Worm (Caenorhabditis elegans) whole organism, early embryonic: ENCODE results near the gene ZK643.2.

ENCODE experiments used
- F13C5.2 ChIP-seq: sonication (generic microtip); optimal IDR thresholded peaks from 2 replicates; lab custom pipeline; 2017; ENCODE audit warnings: mild to moderate bottlenecking, missing genetic modification characterization, inconsistent platforms, missing compliant biosample characterization
- ama-1 ChIP-seq: fragments of 150-350 bp; optimal IDR thresholded peaks from 2 replicates; lab custom pipeline; 2014
- ceh-36 ChIP-seq: sonication (generic microtip); optimal IDR thresholded peaks from 2 replicates; lab custom pipeline; 2016; ENCODE audit warnings: missing genetic modification characterization, inconsistent platforms, missing compliant biosample characterization

DNA sequence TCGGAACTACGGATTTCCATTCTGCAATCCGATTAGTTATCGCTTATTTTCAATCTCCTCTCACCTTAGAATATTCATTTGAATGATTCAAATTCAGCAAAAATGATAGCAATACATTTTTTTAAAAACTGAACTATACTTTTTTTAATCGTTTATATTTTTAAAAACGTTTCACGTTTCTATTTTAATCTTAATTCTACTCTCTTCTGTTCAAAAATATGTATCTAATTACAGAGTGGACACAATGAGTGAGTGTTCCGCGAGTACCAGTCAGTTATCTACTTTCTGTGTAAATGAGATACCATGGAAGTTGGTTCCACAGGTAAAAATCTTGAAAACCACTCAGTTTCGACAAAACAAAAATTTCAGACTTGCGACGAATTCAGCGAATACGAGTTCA is 46.2 kb downstream of the ZK643.2 start, which contains the start of the genes F59B2.15 and zif-1:
- TF ChIP-seq ama-1 (lab: Kevin White, UChicago) (no peak), F13C5.2 (tag; lab: Kevin White, UChicago) (no peak), ceh-36 (tag; lab: Kevin White, UChicago) (no peak)
